Fruit fly (Drosophila melanogaster): ENCODE results near the gene CG33272.

Gene CG33272

DNA sequence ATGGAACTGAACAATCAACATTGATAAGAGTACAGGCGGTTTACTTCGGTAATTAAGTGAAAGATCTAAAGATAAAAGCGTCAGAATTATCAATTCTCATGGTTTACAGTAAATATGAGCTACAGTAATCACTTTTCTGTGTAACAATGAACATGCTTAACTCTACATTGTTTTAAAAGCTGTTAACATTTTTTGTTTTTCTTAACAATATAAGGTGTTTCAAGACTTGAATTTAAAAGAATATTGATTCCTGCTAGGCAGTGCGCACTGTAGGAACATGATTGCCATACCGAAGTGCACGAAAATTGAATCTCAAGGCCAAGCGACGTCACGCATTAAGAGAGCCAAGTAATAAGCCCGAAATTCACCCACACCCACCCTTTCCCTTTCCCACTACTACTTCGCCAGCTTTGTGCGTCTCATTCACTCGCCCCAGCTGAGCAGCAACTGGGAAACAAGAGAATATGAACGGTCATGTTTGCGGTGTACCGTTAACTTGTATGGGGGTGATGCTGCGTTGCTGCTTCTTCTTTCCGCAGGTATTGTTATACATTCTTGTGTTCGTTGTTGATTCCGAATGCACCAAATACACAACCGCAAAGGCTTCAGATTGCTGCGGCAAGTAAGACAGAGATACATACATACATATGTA, 19.0 kb downstream of the CG33272 start (continued):
- TF ChIP-seq ttk (GFP tag; IDR thresholded peaks at IDR 0.05) (peak; percentile 70; the same call in 1 of the 2 replicates), ems (GFP tag; optimal IDR thresholded peaks at IDR 0.05) (peak; percentile 28), CG15479 (GFP tag; optimal IDR thresholded peaks at IDR 0.05) (no peak), bowl (GFP tag; IDR thresholded peaks at IDR 0.05) (no peak), zen2 (GFP tag; IDR thresholded peaks at IDR 0.05; ENCODE audit: partially characterized antibody) (no peak), Fer3 (tag; optimal IDR thresholded peaks at IDR 0.05) (peak; percentile 72), crp (GFP tag; optimal IDR thresholded peaks at IDR 0.05) (no peak), kah (GFP tag; optimal IDR thresholded peaks at IDR 0.05) (no peak), Hr51 (GFP tag; optimal IDR thresholded peaks at IDR 0.05) (peak in 1 of 2 experiments; percentile 72), CG8944 (GFP tag; optimal IDR thresholded peaks at IDR 0.05) (peak; percentile 23), CG31388 (GFP tag; optimal IDR thresholded peaks at IDR 0.05) (no peak), Bgb (GFP tag; IDR thresholded peaks at IDR 0.05; ENCODE audit: partially characterized antibody) (no peak; the same call in 1 of the 2 replicates), CG14050 (GFP tag; IDR thresholded peaks at IDR 0.05) (no peak; the same call in 2 of the 3 replicates), hbn (GFP tag; IDR thresholded peaks at IDR 0.05; ENCODE audit: partially characterized antibody) (no peak), CG17361 (GFP tag; IDR thresholded peaks at IDR 0.05) (peak; percentile 33; the same call in 1 of the 3 replicates), CG1529 (GFP tag; optimal IDR thresholded peaks at IDR 0.05) (no peak), Max (GFP tag; optimal IDR thresholded peaks at IDR 0.05) (peak; percentile 11), da (GFP tag; optimal IDR thresholded peaks at IDR 0.05) (no peak), CG10431 (GFP tag; optimal IDR thresholded peaks at IDR 0.05) (no peak), bsh (GFP tag; optimal IDR thresholded peaks at IDR 0.05) (peak in 1 of 2 experiments; percentile 65), gcm (GFP tag; optimal IDR thresholded peaks at IDR 0.05) (no peak), grn (GFP tag; optimal IDR thresholded peaks at IDR 0.05) (no peak), D (optimal IDR thresholded peaks at IDR 0.05) (peak; percentile 50), D (GFP tag; optimal IDR thresholded peaks at IDR 0.05) (no peak), so (GFP tag; IDR thresholded peaks at IDR 0.05) (peak; percentile 67; the same call in 2 of the 3 replicates), CoRest (tag; optimal IDR thresholded peaks at IDR 0.05) (peak; percentile 70), ro (GFP tag; IDR thresholded peaks at IDR 0.05) (no peak), luna (GFP tag; optimal IDR thresholded peaks at IDR 0.05) (peak; percentile 9), gsb-n (tag; optimal IDR thresholded peaks at IDR 0.05) (peak; percentile 37), CG11504 (tag; optimal IDR thresholded peaks at IDR 0.05) (peak; percentile 72), eyg (GFP tag; optimal IDR thresholded peaks at IDR 0.05) (peak; percentile 42), Rx (GFP tag; IDR thresholded peaks at IDR 0.05) (peak; percentile 44; the same call in 1 of the 2 replicates), CG2129 (GFP tag; IDR thresholded peaks at IDR 0.05; ENCODE audit: partially characterized antibody) (no peak), exex (tag; optimal IDR thresholded peaks at IDR 0.05) (no peak), ftz-f1 (GFP tag; optimal IDR thresholded peaks at IDR 0.05) (peak; percentile 39), Trl (optimal IDR thresholded peaks at IDR 0.05) (no peak), Trl (GFP tag; optimal IDR thresholded peaks at IDR 0.05) (no peak), aop (GFP tag; IDR thresholded peaks at IDR 0.05) (peak; percentile 30; the same call in 1 of the 2 replicates), Ets97D (GFP tag; optimal IDR thresholded peaks at IDR 0.05) (peak; percentile 18), CG8388 (GFP tag; optimal IDR thresholded peaks at IDR 0.05) (peak; percentile 6), rib (GFP tag; IDR thresholded peaks at IDR 0.05) (no peak), CG3407 (GFP tag; optimal IDR thresholded peaks at IDR 0.05) (no peak), ken (GFP tag; IDR thresholded peaks at IDR 0.05) (peak; percentile 60; the same call in 1 of the 3 replicates), Dp (GFP tag; optimal IDR thresholded peaks at IDR 0.05) (no peak), sug (tag; optimal IDR thresholded peaks at IDR 0.05) (peak; percentile 45), CG33213 (GFP tag; optimal IDR thresholded peaks at IDR 0.05) (peak; percentile 1), Nf-YA (GFP tag; IDR thresholded peaks at IDR 0.05) (peak; percentile 39; the same call in 1 of the 2 replicates), CG3163 (GFP tag; optimal IDR thresholded peaks at IDR 0.05) (peak; percentile 37), sna (GFP tag; IDR thresholded peaks at IDR 0.05; ENCODE audit: partially characterized antibody) (no peak)
